Fruit fly (Drosophila melanogaster): Measurements from ENCODE around the gene tow.

The tow gene

DNA sequence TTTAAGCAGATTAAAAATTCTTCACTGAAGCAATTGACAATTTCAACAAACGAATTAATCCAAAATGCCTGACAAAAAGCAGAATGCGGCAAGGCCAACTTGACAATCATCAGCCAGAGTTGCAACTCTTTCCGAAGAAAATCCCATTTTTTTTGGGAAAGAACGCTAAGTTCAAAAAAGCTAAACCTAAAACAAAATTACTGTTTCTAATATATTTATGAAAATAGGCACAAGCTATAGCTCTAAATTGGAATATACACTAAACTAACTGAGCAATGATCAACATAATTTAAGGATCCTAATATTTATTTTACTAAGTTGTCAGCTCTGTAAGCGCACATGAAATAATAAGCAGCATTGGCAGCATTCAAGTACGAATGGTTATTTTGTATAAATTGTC is 29.7 kb downstream of the tow start, which contains the start of gene CG10063:
CG10063 (minus strand) TSS at position 101 of the 400 bp plus-strand sequence.
- TF ChIP-seq dmrt93B (GFP tag; optimal IDR thresholded peaks at IDR 0.05) (no peak), Abd-B (GFP tag; optimal IDR thresholded peaks at IDR 0.05) (no peak)

DNA sequence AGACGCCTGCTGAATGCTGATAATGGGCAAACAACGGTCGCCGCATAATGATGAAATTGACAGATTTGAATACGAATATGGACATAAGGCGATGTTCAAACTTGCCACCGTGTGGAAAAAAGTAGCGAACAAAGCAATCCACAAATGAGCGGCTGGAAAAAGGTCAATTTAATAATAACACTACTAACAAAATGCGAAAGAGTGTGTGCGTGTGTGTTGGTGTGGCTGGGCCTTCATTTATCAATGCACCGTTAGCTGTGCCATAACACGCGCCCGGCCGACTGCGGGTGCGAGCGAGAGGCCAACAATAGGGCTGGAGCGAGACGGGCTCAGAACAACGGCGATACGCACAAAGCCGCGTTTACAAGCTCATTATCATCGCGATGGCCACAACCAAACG is 33.2 kb downstream of the tow start:
- TF ChIP-seq Mio (GFP tag; optimal IDR thresholded peaks at IDR 0.05) (no peak), OdsH (GFP tag; optimal IDR thresholded peaks at IDR 0.05) (no peak), h (GFP tag; optimal IDR thresholded peaks at IDR 0.05) (no peak), jim (GFP tag; optimal IDR thresholded peaks at IDR 0.05) (no peak), brk (GFP tag; optimal IDR thresholded peaks at IDR 0.05) (no peak), Rel (GFP tag; optimal IDR thresholded peaks at IDR 0.05) (no peak), Rel (tag; optimal IDR thresholded peaks at IDR 0.05) (no peak), dl (GFP tag; optimal IDR thresholded peaks at IDR 0.05; ENCODE audit: insufficient read depth in 1 of 2, partially characterized antibody in 2 of 2) (no peak), CG9705 (GFP tag; optimal IDR thresholded peaks at IDR 0.05) (no peak), sv (GFP tag; optimal IDR thresholded peaks at IDR 0.05) (no peak), fru (GFP tag; optimal IDR thresholded peaks at IDR 0.05) (no peak), Jra (GFP tag; optimal IDR thresholded peaks at IDR 0.05) (no peak), psq (GFP tag; optimal IDR thresholded peaks at IDR 0.05) (no peak), lola (GFP tag; optimal IDR thresholded peaks at IDR 0.05) (no peak), N (GFP tag; optimal IDR thresholded peaks at IDR 0.05) (no peak), dmrt93B (GFP tag; optimal IDR thresholded peaks at IDR 0.05) (no peak), woc (GFP tag; optimal IDR thresholded peaks at IDR 0.05) (no peak), Dif (GFP tag; optimal IDR thresholded peaks at IDR 0.05; ENCODE audit: partially characterized antibody) (no peak), dsf (GFP tag; optimal IDR thresholded peaks at IDR 0.05; ENCODE audit: borderline replicate concordance) (no peak)

DNA sequence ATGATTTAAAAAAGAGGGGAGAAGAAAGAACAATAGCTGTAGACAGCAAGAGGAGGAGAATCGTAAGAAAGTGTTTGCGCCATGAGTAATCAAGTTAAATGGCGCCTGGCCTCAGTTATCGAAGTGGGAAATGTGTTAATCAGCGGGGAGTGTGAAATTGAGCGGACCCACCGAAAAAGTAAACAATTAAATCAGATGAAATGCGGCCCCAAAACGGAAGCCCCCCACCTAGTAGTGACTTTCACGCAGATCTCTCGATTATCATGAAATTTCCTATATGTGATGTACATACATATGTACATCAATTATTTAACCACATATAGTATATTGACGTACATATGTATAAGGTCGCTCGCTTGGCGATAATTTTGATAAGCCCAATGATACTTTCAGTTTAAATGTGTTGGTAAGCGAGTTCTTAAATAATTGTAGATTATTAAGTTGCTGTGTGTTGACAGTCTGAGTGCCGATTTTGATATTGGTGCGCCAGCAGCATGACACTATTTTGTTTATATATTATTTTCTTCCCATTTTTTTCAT is 34.0 kb downstream of the tow start:
- TF ChIP-seq Rel (GFP tag; optimal IDR thresholded peaks at IDR 0.05) (no peak), Rel (tag; optimal IDR thresholded peaks at IDR 0.05) (peak; percentile 45), Sp1 (GFP tag; optimal IDR thresholded peaks at IDR 0.05) (no peak)

DNA sequence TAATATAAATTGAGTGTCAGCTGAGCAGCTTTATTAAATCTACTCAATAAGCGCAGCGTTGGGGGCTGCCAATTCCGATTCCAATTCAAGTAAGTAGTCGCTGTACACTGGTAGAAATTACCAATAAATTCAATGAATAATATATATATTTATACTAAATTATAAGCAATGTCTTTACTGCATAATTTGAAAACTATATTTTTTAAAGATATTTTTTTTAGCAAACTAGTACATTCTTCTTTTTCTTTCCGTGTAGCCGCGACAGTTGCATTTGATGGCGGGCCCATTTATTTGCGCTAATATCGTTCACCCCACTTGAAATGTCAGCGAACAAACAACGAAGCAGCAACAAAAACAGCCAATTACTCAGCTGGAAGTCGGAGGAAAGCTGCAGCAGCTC is 34.7 kb downstream of the tow start:
- no peak for TF ChIP-seq Vsx2 (GFP tag; optimal IDR thresholded peaks at IDR 0.05; ENCODE audit: partially characterized antibody)
- TF ChIP-seq ey (GFP tag; optimal IDR thresholded peaks at IDR 0.05): peak; percentile 25
- no peak for TF ChIP-seq Myc (optimal IDR thresholded peaks at IDR 0.05)
- TF ChIP-seq Rel (GFP tag; optimal IDR thresholded peaks at IDR 0.05): no peak
- TF ChIP-seq Rel (tag; optimal IDR thresholded peaks at IDR 0.05): peak; percentile 19
- TF ChIP-seq woc (GFP tag; optimal IDR thresholded peaks at IDR 0.05): no peak
- peak; percentile 12 for TF ChIP-seq Hr83 (GFP tag; optimal IDR thresholded peaks at IDR 0.05; ENCODE audit: poor library complexity, severe bottlenecking)
- peak; percentile 69 for TF ChIP-seq rgr (GFP tag; optimal IDR thresholded peaks at IDR 0.05)
- TF ChIP-seq Sp1 (GFP tag; optimal IDR thresholded peaks at IDR 0.05): peak; percentile 80
- peak; percentile 22 for TF ChIP-seq dmrt93B (GFP tag; optimal IDR thresholded peaks at IDR 0.05)
- peak; percentile 68 for TF ChIP-seq h (GFP tag; optimal IDR thresholded peaks at IDR 0.05)
- TF ChIP-seq tai (GFP tag; optimal IDR thresholded peaks at IDR 0.05): no peak
- TF ChIP-seq psq (GFP tag; optimal IDR thresholded peaks at IDR 0.05): peak; percentile 63
- peak; percentile 77 for TF ChIP-seq OdsH (GFP tag; optimal IDR thresholded peaks at IDR 0.05)
- TF ChIP-seq sage (GFP tag; optimal IDR thresholded peaks at IDR 0.05): peak; percentile 48
- no peak for TF ChIP-seq pan (optimal IDR thresholded peaks at IDR 0.05)
- TF ChIP-seq usp (GFP tag; optimal IDR thresholded peaks at IDR 0.05): no peak
- TF ChIP-seq Mio (GFP tag; optimal IDR thresholded peaks at IDR 0.05): no peak
- peak; percentile 68 for TF ChIP-seq Hnf4 (GFP tag; optimal IDR thresholded peaks at IDR 0.05)
- TF ChIP-seq fru (GFP tag; optimal IDR thresholded peaks at IDR 0.05): peak; percentile 54
- TF ChIP-seq brk (GFP tag; optimal IDR thresholded peaks at IDR 0.05): peak; percentile 61
- TF ChIP-seq CrebA (GFP tag; optimal IDR thresholded peaks at IDR 0.05; ENCODE audit: borderline replicate concordance): no peak
- TF ChIP-seq GATAd (GFP tag; optimal IDR thresholded peaks at IDR 0.05): no peak
- peak; percentile 75 for TF ChIP-seq HLH106 (tag; optimal IDR thresholded peaks at IDR 0.05)
- TF ChIP-seq Jra (GFP tag; optimal IDR thresholded peaks at IDR 0.05): no peak
- TF ChIP-seq jim (GFP tag; optimal IDR thresholded peaks at IDR 0.05): no peak
- peak; percentile 5 for TF ChIP-seq CG9705 (GFP tag; optimal IDR thresholded peaks at IDR 0.05)
- peak in 1 of 2 experiments; percentile 75 for TF ChIP-seq foxo (GFP tag; optimal IDR thresholded peaks at IDR 0.05)
- TF ChIP-seq br (GFP tag; optimal IDR thresholded peaks at IDR 0.05): peak; percentile 38
